Fruit fly (Drosophila melanogaster) whole organism, embryonic: Measurements from ENCODE around the gene CG46307.

Experiments used
- Ada2b ChIP-seq: fragments of 200-800 bp; sonication (Bioruptor generic); IDR thresholded peaks from 2 replicates; pipeline ENCODE4 v1.3.6; 2022; ENCODE audit warnings: missing biosample characterization, missing genetic modification characterization
- Antp ChIP-seq: fragments of 200-800 bp; sonication (Bioruptor generic); optimal IDR thresholded peaks from 3 replicates; lab custom pipeline; 2016; ENCODE audit warnings: missing biosample characterization, missing genetic modification characterization
- CG1024 ChIP-seq: fragments of 200-800 bp; sonication (Bioruptor generic); IDR thresholded peaks from 2 replicates; pipeline ENCODE4 v1.3.6; 2022; ENCODE audit warnings: missing biosample characterization, missing genetic modification characterization
- CG11085 ChIP-seq: fragments of 200-800 bp; sonication (Bioruptor generic); IDR thresholded peaks from 2 replicates; pipeline ENCODE4 v1.3.6; 2022; ENCODE audit warnings: missing biosample characterization, missing genetic modification characterization
- CG11695 ChIP-seq: fragments of 200-800 bp; sonication (Bioruptor generic); IDR thresholded peaks from 3 replicates; pipeline ENCODE4 v1.3.6; 2022; ENCODE audit warnings: missing biosample characterization, missing genetic modification characterization
- CG12391 ChIP-seq: fragments of 200-800 bp; sonication (Bioruptor generic); optimal IDR thresholded peaks from 3 replicates; lab custom pipeline; 2018; ENCODE audit warnings: missing biosample characterization, mild to moderate bottlenecking, missing genetic modification characterization, moderate library complexity
- CG14667 ChIP-seq: fragments of 200-800 bp; sonication (Bioruptor generic); IDR thresholded peaks from 2 replicates; pipeline ENCODE4 v1.3.6; 2022; ENCODE audit warnings: missing biosample characterization, missing genetic modification characterization
- CG16815 ChIP-seq: fragments of 200-800 bp; sonication (Bioruptor generic); optimal IDR thresholded peaks from 3 replicates; lab custom pipeline; 2017; ENCODE audit warnings: missing biosample characterization, mild to moderate bottlenecking, missing genetic modification characterization
- CG17361 ChIP-seq: fragments of 200-800 bp; sonication (Bioruptor generic); IDR thresholded peaks from 3 replicates; pipeline ENCODE4 v1.3.6; 2022; ENCODE audit warnings: missing biosample characterization, missing genetic modification characterization
- CG17912 ChIP-seq: fragments of 200-800 bp; sonication (Bioruptor generic); optimal IDR thresholded peaks from 2 replicates; lab custom pipeline; 2018; ENCODE audit warnings: missing biosample characterization, mild to moderate bottlenecking, missing genetic modification characterization
- CG2120 ChIP-seq: fragments of 200-800 bp; sonication (Bioruptor generic); optimal IDR thresholded peaks from 3 replicates; lab custom pipeline; 2016; ENCODE audit warnings: missing biosample characterization, missing genetic modification characterization
- CG2678 ChIP-seq: fragments of 200-800 bp; sonication (Bioruptor generic); optimal IDR thresholded peaks from 3 replicates; lab custom pipeline; 2019; ENCODE audit warnings: missing biosample characterization, mild to moderate bottlenecking, missing genetic modification characterization, moderate library complexity
- CG2889 ChIP-seq: fragments of 200-800 bp; sonication (Bioruptor generic); IDR thresholded peaks from 3 replicates; pipeline ENCODE4 v1.3.6; 2022; ENCODE audit warnings: missing biosample characterization, missing genetic modification characterization
- CG34224 ChIP-seq: fragments of 200-800 bp; sonication (Bioruptor generic); IDR thresholded peaks from 3 replicates; pipeline ENCODE4 v1.3.6; 2022; ENCODE audit warnings: missing biosample characterization, missing genetic modification characterization; ENCODE audit not compliant: partially characterized antibody
- CG6254 ChIP-seq: fragments of 200-800 bp; sonication (Bioruptor generic); optimal IDR thresholded peaks from 3 replicates; lab custom pipeline; 2017; ENCODE audit warnings: mild to moderate bottlenecking, missing biosample characterization, missing genetic modification reagents, missing genetic modification characterization
- CG6791 ChIP-seq: fragments of 200-800 bp; sonication (Bioruptor generic); IDR thresholded peaks from 3 replicates; pipeline ENCODE4 v1.3.6; 2022; ENCODE audit warnings: missing biosample characterization, missing genetic modification characterization; ENCODE audit not compliant: partially characterized antibody
- CG7786 ChIP-seq: fragments of 200-800 bp; sonication (Bioruptor generic); optimal IDR thresholded peaks from 2 replicates; lab custom pipeline; 2016; ENCODE audit warnings: missing biosample characterization, missing genetic modification characterization
- CG8359 ChIP-seq: fragments of 200-800 bp; sonication (Bioruptor generic); optimal IDR thresholded peaks from 2 replicates; lab custom pipeline; 2017; ENCODE audit warnings: missing biosample characterization, mild to moderate bottlenecking, missing genetic modification characterization, borderline replicate concordance
- Dfd ChIP-seq, 2 experiments: fragments of >200 bp; optimal IDR thresholded peaks; 2 replicates each; lab custom pipeline; 2017; ENCODE audit warnings: missing biosample characterization in 2 of 2, missing genetic modification characterization in 2 of 2
- Doc3 ChIP-seq: fragments of 200-800 bp; sonication (Bioruptor generic); IDR thresholded peaks from 3 replicates; pipeline ENCODE4 v1.3.6; 2022; ENCODE audit warnings: missing biosample characterization, missing genetic modification characterization; ENCODE audit not compliant: partially characterized antibody
- HLH4C ChIP-seq: fragments of 200-800 bp; sonication (Bioruptor generic); IDR thresholded peaks from 3 replicates; pipeline ENCODE4 v1.3.6; 2022; ENCODE audit warnings: missing biosample characterization, missing genetic modification characterization; ENCODE audit not compliant: partially characterized antibody
- Hr3 ChIP-seq: fragments of 200-800 bp; sonication (Bioruptor generic); optimal IDR thresholded peaks from 3 replicates; lab custom pipeline; 2016; ENCODE audit warnings: missing biosample characterization, missing genetic modification characterization
- Kr ChIP-seq: fragments of 200-800 bp; sonication (Bioruptor generic); optimal IDR thresholded peaks from 2 replicates; lab custom pipeline; 2017; ENCODE audit warnings: missing biosample characterization, mild to moderate bottlenecking, missing genetic modification characterization
- Max ChIP-seq: fragments of 200-800 bp; sonication (Bioruptor generic); optimal IDR thresholded peaks from 2 replicates; lab custom pipeline; 2016; ENCODE audit warnings: missing biosample characterization, mild to moderate bottlenecking, missing genetic modification characterization
- Nf-YA ChIP-seq: fragments of 200-800 bp; sonication (Bioruptor generic); IDR thresholded peaks from 2 replicates; pipeline ENCODE4 v1.3.6; 2022; ENCODE audit warnings: missing biosample characterization, missing genetic modification characterization
- Scr ChIP-seq: fragments of 200-800 bp; sonication (Bioruptor generic); IDR thresholded peaks from 2 replicates; pipeline ENCODE4 v1.3.6; 2022; ENCODE audit warnings: missing biosample characterization, missing genetic modification characterization; ENCODE audit not compliant: partially characterized antibody
- Sry-β ChIP-seq: fragments of 200-800 bp; sonication (Bioruptor generic); optimal IDR thresholded peaks from 2 replicates; lab custom pipeline; 2018; ENCODE audit warnings: missing biosample characterization, mild to moderate bottlenecking, missing genetic modification characterization, moderate library complexity
- Sry-δ ChIP-seq: fragments of 200-800 bp; sonication (Bioruptor generic); optimal IDR thresholded peaks from 2 replicates; lab custom pipeline; 2016; ENCODE audit warnings: missing biosample characterization, missing genetic modification characterization
- Taf1 ChIP-seq: fragments of 200-800 bp; sonication (Bioruptor generic); IDR thresholded peaks from 2 replicates; pipeline ENCODE4 v1.3.6; 2022; ENCODE audit warnings: missing biosample characterization, missing genetic modification characterization
- ash1 ChIP-seq: fragments of 200-800 bp; sonication (Bioruptor generic); optimal IDR thresholded peaks from 2 replicates; lab custom pipeline; 2018; ENCODE audit warnings: missing biosample characterization, mild to moderate bottlenecking, missing genetic modification characterization
- cg ChIP-seq: fragments of 200-800 bp; sonication (Bioruptor generic); optimal IDR thresholded peaks from 3 replicates; lab custom pipeline; 2019; ENCODE audit warnings: missing biosample characterization, mild to moderate bottlenecking, missing genetic modification characterization, moderate library complexity
- disco-r ChIP-seq: fragments of 200-800 bp; sonication (Bioruptor generic); optimal IDR thresholded peaks from 2 replicates; lab custom pipeline; 2016; ENCODE audit warnings: missing biosample characterization, missing genetic modification characterization
- dysf ChIP-seq: fragments of 200-800 bp; sonication (Bioruptor generic); IDR thresholded peaks from 3 replicates; pipeline ENCODE4 v1.3.6; 2022; ENCODE audit warnings: missing biosample characterization, missing genetic modification characterization
- eyg ChIP-seq: fragments of 200-800 bp; sonication (Bioruptor generic); optimal IDR thresholded peaks from 3 replicates; lab custom pipeline; 2016; ENCODE audit warnings: missing biosample characterization, missing genetic modification characterization
- fd96Cb ChIP-seq: fragments of 200-800 bp; sonication (Bioruptor generic); optimal IDR thresholded peaks from 2 replicates; lab custom pipeline; 2018; ENCODE audit warnings: missing biosample characterization, mild to moderate bottlenecking, missing genetic modification characterization, moderate library complexity
- fru ChIP-seq: fragments of >200 bp; optimal IDR thresholded peaks from 2 replicates; lab custom pipeline; 2017
- gem ChIP-seq: fragments of 200-800 bp; sonication (Bioruptor generic); optimal IDR thresholded peaks from 2 replicates; lab custom pipeline; 2019; ENCODE audit warnings: missing biosample characterization, mild to moderate bottlenecking, missing genetic modification characterization, moderate library complexity
- ind ChIP-seq: fragments of 200-800 bp; sonication (Bioruptor generic); optimal IDR thresholded peaks from 3 replicates; lab custom pipeline; 2016; ENCODE audit warnings: missing biosample characterization, missing genetic modification characterization
- insv ChIP-seq, 2 experiments: fragments of 200-800 bp; sonication (Bioruptor generic); optimal IDR thresholded peaks; 3 replicates each; lab custom pipeline; 2016 to 2018; ENCODE audit warnings: missing biosample characterization in 2 of 2, missing genetic modification characterization in 2 of 2
- jumu ChIP-seq: fragments of 200-800 bp; sonication (Bioruptor generic); optimal IDR thresholded peaks from 3 replicates; lab custom pipeline; 2016; ENCODE audit warnings: missing biosample characterization, missing genetic modification characterization
- knrl ChIP-seq: fragments of 200-800 bp; sonication (Bioruptor generic); IDR thresholded peaks from 3 replicates; pipeline ENCODE4 v1.3.6; 2022; ENCODE audit warnings: missing biosample characterization, missing genetic modification characterization; ENCODE audit not compliant: partially characterized antibody
- psq ChIP-seq: fragments of 200-800 bp; sonication (Bioruptor generic); optimal IDR thresholded peaks from 2 replicates; lab custom pipeline; 2017; ENCODE audit warnings: missing biosample characterization, missing genetic modification characterization
- sd ChIP-seq: fragments of 200-800 bp; sonication (Bioruptor generic); optimal IDR thresholded peaks from 3 replicates; lab custom pipeline; 2018; ENCODE audit warnings: missing biosample characterization, mild to moderate bottlenecking, missing genetic modification characterization, moderate library complexity
- sima ChIP-seq: fragments of 200-800 bp; sonication (Bioruptor generic); optimal IDR thresholded peaks from 2 replicates; lab custom pipeline; 2016; ENCODE audit warnings: missing biosample characterization, missing genetic modification characterization
- slp2 ChIP-seq: fragments of 200-800 bp; sonication (Bioruptor generic); optimal IDR thresholded peaks from 2 replicates; lab custom pipeline; 2016; ENCODE audit warnings: missing biosample characterization, missing genetic modification characterization
- sob ChIP-seq: fragments of 200-800 bp; sonication (Bioruptor generic); IDR thresholded peaks from 2 replicates; pipeline ENCODE4 v1.3.6; 2022; ENCODE audit warnings: missing biosample characterization, missing genetic modification characterization
- stwl ChIP-seq: fragments of 200-800 bp; sonication (Bioruptor generic); optimal IDR thresholded peaks from 3 replicates; lab custom pipeline; 2018; ENCODE audit warnings: missing biosample characterization, mild to moderate bottlenecking, missing genetic modification characterization, moderate library complexity
- tll ChIP-seq, 2 experiments: fragments of 200-800 bp in 1 of 2; fragments of >200 bp in 1 of 2; sonication (Bioruptor generic) in 1 of 2; optimal IDR thresholded peaks; 2 replicates each; lab custom pipeline; 2017 to 2019; ENCODE audit warnings: missing biosample characterization in 2 of 2, missing genetic modification characterization in 2 of 2, mild to moderate bottlenecking in 1 of 2, moderate library complexity in 1 of 2
- zf30C ChIP-seq: fragments of 200-800 bp; sonication (Bioruptor generic); optimal IDR thresholded peaks from 3 replicates; lab custom pipeline; 2018; ENCODE audit warnings: missing biosample characterization, mild to moderate bottlenecking, missing genetic modification characterization
- zfh2 ChIP-seq: fragments of 200-800 bp; sonication (Bioruptor generic); optimal IDR thresholded peaks from 2 replicates; lab custom pipeline; 2016; ENCODE audit warnings: missing biosample characterization, missing genetic modification characterization

Gene CG46307

DNA sequence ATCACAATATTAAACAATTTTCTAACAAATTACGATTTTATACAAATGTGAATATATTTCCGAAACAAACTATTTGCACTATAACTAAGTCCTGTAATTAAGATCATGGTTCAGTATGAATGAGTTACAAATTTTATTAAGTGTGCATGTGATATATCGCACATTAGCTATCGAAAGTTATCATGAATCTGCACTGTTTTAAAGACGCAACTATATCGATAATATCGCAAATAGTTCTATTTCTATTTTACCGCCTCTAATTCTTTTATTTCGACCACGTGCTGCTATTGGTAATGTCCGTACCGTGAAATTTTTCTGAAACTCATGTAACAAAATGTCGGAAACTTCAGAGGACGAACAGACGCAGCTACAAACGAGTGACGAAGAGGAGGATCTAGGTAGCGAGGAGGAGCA lies 38.6 kb downstream of the CG46307 start, which contains the start of gene pths (continued):
- TF ChIP-seq CG14667 (GFP tag; lab: Robert Waterston, UW) (no peak), fd96Cb (tag; lab: Kevin White, UChicago) (peak; percentile 34), sima (no peak), Sry-β (peak; percentile 2), psq (no peak), Taf1 (no peak), Scr (peak; percentile 77), HLH4C (GFP tag; lab: Robert Waterston, UW) (peak; percentile 77), CG34224 (GFP tag; lab: Robert Waterston, UW) (peak; percentile 75), zfh2 (peak; percentile 30), knrl (GFP tag; lab: Robert Waterston, UW) (peak; percentile 88), CG6791 (GFP tag; lab: Robert Waterston, UW) (peak; percentile 89), ash1 (no peak), CG17912 (no peak), CG1024 (GFP tag; lab: Robert Waterston, UW) (peak; percentile 96), Sry-δ (peak; percentile 97), Kr (GFP tag; lab: Kevin White, UChicago) (no peak), Hr3 (GFP tag; lab: Kevin White, UChicago) (peak; percentile 88), CG2120 (peak; percentile 72), disco-r (GFP tag; lab: Kevin White, UChicago) (no peak), CG7786 (GFP tag; lab: Kevin White, UChicago) (peak; percentile 38), CG6254 (no peak), stwl (tag; lab: Kevin White, UChicago) (peak; percentile 64), dysf (GFP tag; lab: Robert Waterston, UW) (0 out of 3 replicates have a peak, but pooled peaks have one; percentile 23), ind (peak; percentile 61), cg (GFP tag; lab: Kevin White, UChicago) (no peak), gem (no peak), CG2678 (tag; lab: Kevin White, UChicago) (no peak), sob (GFP tag; lab: Robert Waterston, UW) (peak; percentile 79), CG12391 (tag; lab: Kevin White, UChicago) (peak; percentile 59), slp2 (GFP tag; lab: Kevin White, UChicago) (peak; percentile 11), CG16815 (GFP tag; lab: Kevin White, UChicago) (peak; percentile 14), sd (tag; lab: Kevin White, UChicago) (no peak), Dfd (GFP tag; optimal IDR thresholded peaks at IDR 0.05; lab: Kevin White, UChicago) (peak in 1 of 2 experiments; percentile 73), jumu (GFP tag; lab: Kevin White, UChicago) (peak; percentile 58), CG11085 (GFP tag; lab: Robert Waterston, UW) (peak; percentile 58; the same call in 1 of the 2 replicates), CG11695 (0 out of 3 replicates have a peak, but pooled peaks have one; percentile 8), Doc3 (peak; percentile 54; the same call in 2 of the 3 replicates), insv (GFP tag; optimal IDR thresholded peaks at IDR 0.05; lab: Kevin White, UChicago) (no peak), Max (peak; percentile 85), tll (GFP tag; optimal IDR thresholded peaks at IDR 0.05; lab: Kevin White, UChicago) (no peak), fru (lab: Kevin White, UChicago) (no peak), eyg (GFP tag; lab: Kevin White, UChicago) (peak; percentile 18), zf30C (GFP tag; lab: Kevin White, UChicago) (no peak), Antp (peak; percentile 40), Ada2b (GFP tag; lab: Robert Waterston, UW) (0 out of 2 replicates have a peak, but pooled peaks have one; percentile 24), CG17361 (GFP tag; lab: Robert Waterston, UW) (peak; percentile 44; the same call in 2 of the 3 replicates), CG2889 (GFP tag; lab: Robert Waterston, UW) (0 out of 3 replicates have a peak, but pooled peaks have one; percentile 31), Nf-YA (GFP tag; lab: Robert Waterston, UW) (peak; percentile 37; the same call in 1 of the 2 replicates), CG8359 (GFP tag; lab: Kevin White, UChicago) (no peak)
